Worm (Caenorhabditis elegans) whole organism, late embryonic: ENCODE data around the gene Y49F6C.2.

Experiments used
- C08G9.2 ChIP-seq: sonication (generic microtip); optimal IDR thresholded peaks from 2 replicates; lab custom pipeline; 2016; ENCODE audit warnings: mild to moderate bottlenecking, missing genetic modification characterization, moderate library complexity, missing compliant biosample characterization
- K02D7.2 ChIP-seq: sonication (generic microtip); optimal IDR thresholded peaks from 2 replicates; lab custom pipeline; 2017; ENCODE audit warnings: mild to moderate bottlenecking, missing genetic modification characterization, missing compliant biosample characterization
- T23F11.4 ChIP-seq: fragments of 200-800 bp; sonication (Bioruptor generic); optimal IDR thresholded peaks from 2 replicates; lab custom pipeline; 2018; ENCODE audit warnings: mild to moderate bottlenecking, missing genetic modification characterization, missing compliant biosample characterization
- ama-1 ChIP-seq: fragments of 150-350 bp; optimal IDR thresholded peaks from 2 replicates; lab custom pipeline; 2014
- ceh-18 ChIP-seq: sonication (generic microtip); optimal IDR thresholded peaks from 2 replicates; lab custom pipeline; 2016; ENCODE audit warnings: missing genetic modification characterization, missing compliant biosample characterization
- ceh-19 ChIP-seq: fragments of 200-800 bp; sonication (Bioruptor generic); optimal IDR thresholded peaks from 2 replicates; lab custom pipeline; 2018; ENCODE audit warnings: mild to moderate bottlenecking, missing genetic modification characterization, missing compliant biosample characterization
- ceh-2 ChIP-seq: sonication (generic microtip); optimal IDR thresholded peaks from 2 replicates; lab custom pipeline; 2016; ENCODE audit warnings: missing genotype, missing genetic modification characterization, missing compliant biosample characterization
- ceh-22 ChIP-seq: sonication (generic microtip); optimal IDR thresholded peaks from 2 replicates; lab custom pipeline; 2017; ENCODE audit warnings: missing biosample characterization, missing genetic modification characterization
- ceh-24 ChIP-seq: sonication (generic microtip); optimal IDR thresholded peaks from 2 replicates; lab custom pipeline; 2016; ENCODE audit warnings: mild to moderate bottlenecking, missing genetic modification characterization, missing compliant biosample characterization
- ceh-30 ChIP-seq: fragments of 150-350 bp; optimal IDR thresholded peaks from 2 replicates; lab custom pipeline; 2014; ENCODE audit warnings: missing biosample characterization, missing genetic modification characterization
- ceh-34 ChIP-seq: sonication (generic microtip); optimal IDR thresholded peaks from 2 replicates; lab custom pipeline; 2016; ENCODE audit warnings: mild to moderate bottlenecking, missing genetic modification characterization, missing compliant biosample characterization
- ceh-45 ChIP-seq: fragments of 200-800 bp; sonication (Bioruptor generic); IDR thresholded peaks from 2 replicates; pipeline ENCODE4 v1.3.6; 2022; ENCODE audit warnings: missing genetic modification reagents, missing genetic modification characterization, missing compliant biosample characterization
- ceh-48 ChIP-seq: sonication (generic microtip); optimal IDR thresholded peaks from 2 replicates; lab custom pipeline; 2016; ENCODE audit warnings: missing genetic modification characterization, inconsistent platforms, missing compliant biosample characterization
- ceh-6 ChIP-seq: fragments of 200-800 bp; sonication (Bioruptor generic); optimal IDR thresholded peaks from 2 replicates; lab custom pipeline; 2018; ENCODE audit warnings: mild to moderate bottlenecking, missing genetic modification characterization, missing compliant biosample characterization
- ceh-9 ChIP-seq: sonication (generic microtip); optimal IDR thresholded peaks from 2 replicates; lab custom pipeline; 2016; ENCODE audit warnings: mild to moderate bottlenecking, missing genetic modification characterization, inconsistent platforms, missing compliant biosample characterization
- che-1 ChIP-seq: sonication (generic microtip); optimal IDR thresholded peaks from 2 replicates; lab custom pipeline; 2016; ENCODE audit warnings: mild to moderate bottlenecking, missing genetic modification characterization, missing compliant biosample characterization
- dmd-4 ChIP-seq: sonication (generic microtip); optimal IDR thresholded peaks from 2 replicates; lab custom pipeline; 2016; ENCODE audit warnings: borderline replicate concordance, missing genetic modification characterization, missing compliant biosample characterization
- elt-4 ChIP-seq: sonication (generic microtip); optimal IDR thresholded peaks from 2 replicates; lab custom pipeline; 2016; ENCODE audit warnings: missing genetic modification characterization, missing compliant biosample characterization
- ets-4 ChIP-seq: sonication (generic microtip); optimal IDR thresholded peaks from 2 replicates; lab custom pipeline; 2016; ENCODE audit warnings: missing genetic modification characterization, missing compliant biosample characterization
- eyg-1 ChIP-seq: sonication (generic microtip); optimal IDR thresholded peaks from 2 replicates; lab custom pipeline; 2016; ENCODE audit warnings: missing genotype, missing genetic modification characterization, missing compliant biosample characterization
- fax-1 ChIP-seq: sonication (generic microtip); optimal IDR thresholded peaks from 2 replicates; lab custom pipeline; 2016; ENCODE audit warnings: missing genotype, missing genetic modification characterization, missing compliant biosample characterization
- fkh-10 ChIP-seq: fragments of 150-350 bp; optimal IDR thresholded peaks from 2 replicates; lab custom pipeline; 2014; ENCODE audit warnings: missing biosample characterization, missing genetic modification reagents, missing genetic modification characterization
- fkh-6 ChIP-seq: sonication (generic microtip); optimal IDR thresholded peaks from 2 replicates; lab custom pipeline; 2016; ENCODE audit warnings: missing genetic modification characterization, missing compliant biosample characterization
- gmeb-2 ChIP-seq: sonication (generic microtip); optimal IDR thresholded peaks from 2 replicates; lab custom pipeline; 2016; ENCODE audit warnings: missing genetic modification characterization, inconsistent platforms, missing compliant biosample characterization
- hlh-13 ChIP-seq: fragments of 200-800 bp; sonication (Bioruptor generic); optimal IDR thresholded peaks from 2 replicates; lab custom pipeline; 2018; ENCODE audit warnings: mild to moderate bottlenecking, missing genetic modification characterization, missing compliant biosample characterization
- hlh-30 ChIP-seq: sonication (generic microtip); optimal IDR thresholded peaks from 2 replicates; lab custom pipeline; 2017; ENCODE audit warnings: antibody characterized with exemption, missing genetic modification characterization, missing compliant biosample characterization; ENCODE audit not compliant: insufficient read depth
- hlh-6 ChIP-seq: sonication (generic microtip); optimal IDR thresholded peaks from 2 replicates; lab custom pipeline; 2016; ENCODE audit warnings: missing genotype, missing genetic modification characterization, missing compliant biosample characterization
- hlh-8 ChIP-seq: sonication (generic microtip); optimal IDR thresholded peaks from 2 replicates; lab custom pipeline; 2016; ENCODE audit warnings: missing genotype, missing genetic modification characterization, missing compliant biosample characterization
- lim-6 ChIP-seq: sonication (generic microtip); optimal IDR thresholded peaks from 2 replicates; lab custom pipeline; 2016; ENCODE audit warnings: missing genetic modification characterization, missing compliant biosample characterization
- lin-11 ChIP-seq: fragments of 200-800 bp; sonication (Bioruptor generic); optimal IDR thresholded peaks from 2 replicates; lab custom pipeline; 2018; ENCODE audit warnings: mild to moderate bottlenecking, missing genetic modification characterization, missing compliant biosample characterization
- madf-2 ChIP-seq: sonication (generic microtip); optimal IDR thresholded peaks from 2 replicates; lab custom pipeline; 2017; ENCODE audit warnings: missing genetic modification characterization, missing compliant biosample characterization
- mec-3 ChIP-seq: sonication (generic microtip); optimal IDR thresholded peaks from 2 replicates; lab custom pipeline; 2016; ENCODE audit warnings: borderline replicate concordance, missing genetic modification characterization, missing compliant biosample characterization
- npax-4 ChIP-seq: sonication (generic microtip); optimal IDR thresholded peaks from 2 replicates; lab custom pipeline; 2016; ENCODE audit warnings: missing genetic modification characterization, missing compliant biosample characterization
- pag-3 ChIP-seq: sonication (generic microtip); optimal IDR thresholded peaks from 2 replicates; lab custom pipeline; 2016; ENCODE audit warnings: missing compliant biosample characterization, missing genetic modification characterization, borderline replicate concordance
- pat-9 ChIP-seq: fragments of 200-800 bp; sonication (Bioruptor generic); optimal IDR thresholded peaks from 2 replicates; lab custom pipeline; 2018; ENCODE audit warnings: mild to moderate bottlenecking, missing genetic modification characterization, moderate library complexity, missing compliant biosample characterization
- pax-1 ChIP-seq: fragments of 150-350 bp; optimal IDR thresholded peaks from 2 replicates; lab custom pipeline; 2014; ENCODE audit warnings: missing biosample characterization, missing genetic modification characterization
- pqm-1 ChIP-seq: sonication (generic microtip); optimal IDR thresholded peaks from 2 replicates; lab custom pipeline; 2016; ENCODE audit warnings: missing genetic modification characterization, missing compliant biosample characterization
- ref-2 ChIP-seq: sonication (generic microtip); optimal IDR thresholded peaks from 2 replicates; lab custom pipeline; 2016; ENCODE audit warnings: missing genetic modification characterization, missing compliant biosample characterization
- rnt-1 ChIP-seq: sonication (generic microtip); optimal IDR thresholded peaks from 2 replicates; lab custom pipeline; 2016; ENCODE audit warnings: missing genetic modification characterization, missing compliant biosample characterization
- sox-4 ChIP-seq: sonication (generic microtip); optimal IDR thresholded peaks from 2 replicates; lab custom pipeline; 2017; ENCODE audit warnings: mild to moderate bottlenecking, missing genetic modification characterization, inconsistent platforms, missing compliant biosample characterization
- tbx-2 ChIP-seq: sonication (generic microtip); optimal IDR thresholded peaks from 2 replicates; lab custom pipeline; 2016; ENCODE audit warnings: missing genetic modification characterization, missing compliant biosample characterization
- ttx-3 ChIP-seq: sonication (generic microtip); optimal IDR thresholded peaks from 2 replicates; lab custom pipeline; 2016; ENCODE audit warnings: missing genetic modification reagents, missing genetic modification characterization, missing compliant biosample characterization
- unc-3 ChIP-seq, 2 experiments: fragments of 200-800 bp in 1 of 2; sonication (Bioruptor generic) in 1 of 2; sonication (generic microtip) in 1 of 2; conservative IDR thresholded peaks in 1 of 2; optimal IDR thresholded peaks in 1 of 2; 2 replicates each; pipeline versions ENCODE4 v1.3.6 to Lab custom; 2016 to 2022; ENCODE audit warnings: missing compliant biosample characterization in 2 of 2, missing genetic modification characterization in 2 of 2, missing genetic modification reagents in 1 of 2
- unc-42 ChIP-seq: sonication (generic microtip); optimal IDR thresholded peaks from 2 replicates; lab custom pipeline; 2016; ENCODE audit warnings: missing genotype, missing genetic modification characterization, missing compliant biosample characterization
- unc-86 ChIP-seq: sonication (generic microtip); optimal IDR thresholded peaks from 2 replicates; lab custom pipeline; 2016; ENCODE audit warnings: missing genetic modification characterization, missing compliant biosample characterization
- zip-5 ChIP-seq: sonication (generic microtip); optimal IDR thresholded peaks from 2 replicates; lab custom pipeline; 2016; ENCODE audit warnings: missing genetic modification characterization, missing compliant biosample characterization

The Y49F6C.2 gene

ce11 chrII:3383116-3383515 lies 4.7 kb downstream of the Y49F6C.2 start:
- TF ChIP-seq fkh-6 (tag; lab: Kevin White, UChicago) (no peak), dmd-4 (tag; lab: Kevin White, UChicago) (no peak), T23F11.4 (GFP tag; lab: Kevin White, UChicago) (no peak), unc-3 (GFP tag; conservative IDR thresholded peaks at IDR 0.05; lab: Robert Waterston, UW) (no peak), unc-3 (tag; optimal IDR thresholded peaks at IDR 0.05; lab: Kevin White, UChicago) (no peak), pqm-1 (tag; lab: Kevin White, UChicago) (no peak), mec-3 (tag; lab: Kevin White, UChicago) (no peak), madf-2 (tag; lab: Kevin White, UChicago) (no peak), ceh-48 (no peak), ama-1 (no peak), fkh-10 (GFP tag; lab: Kevin White, UChicago) (no peak), npax-4 (tag; lab: Kevin White, UChicago) (no peak), ceh-9 (tag; lab: Kevin White, UChicago) (no peak), ceh-2 (tag; lab: Kevin White, UChicago) (no peak), pat-9 (tag; lab: Kevin White, UChicago) (no peak), unc-42 (tag; lab: Kevin White, UChicago) (no peak), ceh-24 (no peak), gmeb-2 (tag; lab: Kevin White, UChicago) (no peak), ceh-22 (tag; lab: Kevin White, UChicago) (no peak)

- TF ChIP-seq K02D7.2 (no peak), eyg-1 (tag; lab: Kevin White, UChicago) (no peak), sox-4 (tag; lab: Kevin White, UChicago) (no peak), ceh-6 (GFP tag; lab: Kevin White, UChicago) (no peak), hlh-8 (tag; lab: Kevin White, UChicago) (no peak), hlh-6 (tag; lab: Kevin White, UChicago) (no peak), elt-4 (no peak), ceh-18 (tag; lab: Kevin White, UChicago) (no peak), hlh-13 (GFP tag; lab: Kevin White, UChicago) (no peak), ceh-34 (tag; lab: Kevin White, UChicago) (no peak), hlh-30 (tag; lab: Kevin White, UChicago) (no peak), lin-11 (tag; lab: Kevin White, UChicago) (no peak), gmeb-2 (tag; lab: Kevin White, UChicago) (no peak), rnt-1 (no peak), ets-4 (tag; lab: Kevin White, UChicago) (no peak), ceh-30 (tag; lab: Kevin White, UChicago) (no peak), fkh-10 (GFP tag; lab: Kevin White, UChicago) (no peak), ref-2 (tag; lab: Kevin White, UChicago) (no peak), ttx-3 (tag; lab: Kevin White, UChicago) (no peak)
Measured at ce11 chrII:3385736-3386135, 7.4 kb downstream of the Y49F6C.2 start, which contains the start of gene T06D4.2. TSS of gene T06D4.2 (minus strand) at chrII:3385905.

ce11 chrII:3387503-3387902 lies 9.1 kb downstream of the Y49F6C.2 start, which contains the start of gene T06D4.6:
TSS of gene T06D4.6 (minus strand) at chrII:3387603.
- no peak for TF ChIP-seq ceh-19 (GFP tag; lab: Kevin White, UChicago)
- no peak for TF ChIP-seq pax-1
- no peak for TF ChIP-seq fax-1 (tag; lab: Kevin White, UChicago)
- no peak for TF ChIP-seq unc-42 (tag; lab: Kevin White, UChicago)
- TF ChIP-seq K02D7.2: no peak
- no peak for TF ChIP-seq zip-5 (tag; lab: Kevin White, UChicago)
- no peak for TF ChIP-seq unc-86 (tag; lab: Kevin White, UChicago)
- no peak for TF ChIP-seq ceh-30 (tag; lab: Kevin White, UChicago)
- no peak for TF ChIP-seq mec-3 (tag; lab: Kevin White, UChicago)
- TF ChIP-seq pat-9 (tag; lab: Kevin White, UChicago): no peak
- no peak for TF ChIP-seq ceh-45
- TF ChIP-seq C08G9.2 (tag; lab: Kevin White, UChicago): no peak
- TF ChIP-seq che-1 (tag; lab: Kevin White, UChicago): no peak
- TF ChIP-seq hlh-6 (tag; lab: Kevin White, UChicago): no peak
- no peak for TF ChIP-seq lim-6
- no peak for TF ChIP-seq tbx-2
- no peak for TF ChIP-seq lin-11 (tag; lab: Kevin White, UChicago)
- no peak for TF ChIP-seq hlh-8 (tag; lab: Kevin White, UChicago)
- no peak for TF ChIP-seq pag-3
- no peak for TF ChIP-seq ttx-3 (tag; lab: Kevin White, UChicago)
